Fruit fly (Drosophila melanogaster): Measurements from ENCODE around the gene CG16775.

- TF ChIP-seq CG11294 (GFP tag; IDR thresholded peaks at IDR 0.05) (no peak), Gug (GFP tag; IDR thresholded peaks at IDR 0.05) (no peak)
These were observed 948 bp upstream of the CG16775 start, which contains the start of gene CG7402 for dm6 chr3L:17887393-17887792.

All from whole organism, prepupa.